Worm (Caenorhabditis elegans): ENCODE results near the gene Y56A3A.33.

Y56A3A.33 gene

ce11 chrIII:11951111-11951510, 51.6 kb downstream of the Y56A3A.33 start:
- peak; percentile 92 for TF ChIP-seq set-16 (GFP tag; IDR thresholded peaks at IDR 0.05)
- TF ChIP-seq lin-39 (tag; optimal IDR thresholded peaks at IDR 0.05) = no peak
- TF ChIP-seq dmd-8 (GFP tag; IDR thresholded peaks at IDR 0.05) = no peak
- no peak for TF ChIP-seq zip-11 (GFP tag; IDR thresholded peaks at IDR 0.05)
- TF ChIP-seq spr-3 (GFP tag; optimal IDR thresholded peaks at IDR 0.05) = no peak
- no peak for TF ChIP-seq ztf-7 (tag; optimal IDR thresholded peaks at IDR 0.05)
- TF ChIP-seq madf-9 (GFP tag; conservative IDR thresholded peaks at IDR 0.05) = no peak
- TF ChIP-seq nhr-76 (tag; optimal IDR thresholded peaks at IDR 0.05) = no peak
